Fruit fly (Drosophila melanogaster): ENCODE results near the gene Ucp4B.

The Ucp4B gene

DNA sequence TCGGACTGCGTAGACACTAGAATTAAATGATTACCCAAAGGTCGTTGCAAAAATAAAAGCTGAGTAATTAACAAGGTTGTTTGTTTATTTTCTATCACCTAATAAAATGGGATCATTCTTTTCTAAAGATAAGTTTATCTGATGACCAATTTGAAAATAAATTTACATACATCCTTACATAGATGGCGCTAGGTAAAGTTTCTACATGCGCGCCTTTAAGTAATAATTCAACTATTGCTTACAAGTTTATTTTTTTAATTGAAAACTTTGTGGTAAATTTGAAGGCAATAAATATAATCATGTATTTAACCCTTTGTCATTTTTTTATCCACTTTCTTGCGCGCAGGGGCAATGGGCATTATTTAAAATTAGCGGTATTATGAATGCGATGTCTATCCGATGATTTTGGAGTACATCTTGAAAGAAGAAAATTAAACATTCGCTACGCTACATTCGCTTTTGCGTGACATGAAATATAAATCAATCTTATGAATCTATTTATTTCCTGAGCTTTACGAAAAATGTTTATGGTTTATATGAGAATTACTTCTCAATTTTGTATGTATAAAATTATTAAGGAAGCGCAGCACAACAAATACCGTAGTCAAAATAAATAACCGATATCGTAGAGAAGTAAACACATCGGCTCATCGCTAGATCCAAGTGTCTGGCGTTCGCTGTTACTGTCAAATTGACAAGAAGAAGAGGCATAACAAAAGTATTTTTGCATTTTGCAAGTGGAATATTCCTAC lies 20.7 kb upstream of the Ucp4B start, which contains the start of gene CG9044 (continued):
- peak; percentile 69 for TF ChIP-seq pzg (GFP tag; optimal IDR thresholded peaks at IDR 0.05)
- TF ChIP-seq tna (GFP tag; IDR thresholded peaks at IDR 0.05; ENCODE audit: partially characterized antibody) = peak; percentile 76
- peak; percentile 39 for TF ChIP-seq CG4820 (GFP tag; optimal IDR thresholded peaks at IDR 0.05)
- TF ChIP-seq Chrac-16 (GFP tag; optimal IDR thresholded peaks at IDR 0.05) = peak; percentile 61
- TF ChIP-seq CG10366 (GFP tag; IDR thresholded peaks at IDR 0.05) = 0 out of 2 replicates have a peak, but pooled peaks have one; percentile 40
- TF ChIP-seq CG12391 (tag; optimal IDR thresholded peaks at IDR 0.05) = peak; percentile 77
- TF ChIP-seq CG18476 (GFP tag; optimal IDR thresholded peaks at IDR 0.05) = peak; percentile 50
- TF ChIP-seq CG9437 (GFP tag; optimal IDR thresholded peaks at IDR 0.05) = peak; percentile 54
- peak; percentile 62 for TF ChIP-seq chn (GFP tag; optimal IDR thresholded peaks at IDR 0.05)
- TF ChIP-seq CG7987 (GFP tag; optimal IDR thresholded peaks at IDR 0.05) = no peak
- peak; percentile 42 for TF ChIP-seq ssp (GFP tag; IDR thresholded peaks at IDR 0.05)
- peak; percentile 37 for TF ChIP-seq CG15601 (tag; optimal IDR thresholded peaks at IDR 0.05)
- no peak for TF ChIP-seq CG6175 (GFP tag; IDR thresholded peaks at IDR 0.05)
- TF ChIP-seq ind (GFP tag; optimal IDR thresholded peaks at IDR 0.05) = peak; percentile 66
- no peak for TF ChIP-seq CG10147 (GFP tag; optimal IDR thresholded peaks at IDR 0.05)
- TF ChIP-seq cato (GFP tag; optimal IDR thresholded peaks at IDR 0.05; ENCODE audit: borderline replicate concordance) = peak; percentile 31
- no peak for TF ChIP-seq gsb-n (tag; optimal IDR thresholded peaks at IDR 0.05)
- TF ChIP-seq emc (GFP tag; optimal IDR thresholded peaks at IDR 0.05) = peak; percentile 19
- no peak for TF ChIP-seq CG10543 (GFP tag; optimal IDR thresholded peaks at IDR 0.05)
- peak; percentile 67 for TF ChIP-seq Ets97D (GFP tag; optimal IDR thresholded peaks at IDR 0.05)
- TF ChIP-seq Lim3 (GFP tag; IDR thresholded peaks at IDR 0.05) = no peak
- TF ChIP-seq insv (GFP tag; optimal IDR thresholded peaks at IDR 0.05) = peak in 1 of 2 experiments; percentile 20
- peak; percentile 57 for TF ChIP-seq CG9817 (tag; optimal IDR thresholded peaks at IDR 0.05)
- peak; percentile 91 for TF ChIP-seq CG13287 (GFP tag; IDR thresholded peaks at IDR 0.05; ENCODE audit: partially characterized antibody)
- peak; percentile 37 for TF ChIP-seq fd96Cb (tag; optimal IDR thresholded peaks at IDR 0.05)
- peak; percentile 13 for TF ChIP-seq dm (GFP tag; optimal IDR thresholded peaks at IDR 0.05)
- TF ChIP-seq cas (GFP tag; IDR thresholded peaks at IDR 0.05) = no peak
- peak; percentile 98 for TF ChIP-seq Ets65A (GFP tag)
- TF ChIP-seq Hsf (GFP tag; optimal IDR thresholded peaks at IDR 0.05) = peak; percentile 69
- no peak for TF ChIP-seq CG31441 (GFP tag; IDR thresholded peaks at IDR 0.05)
- TF ChIP-seq CG7372 (GFP tag; IDR thresholded peaks at IDR 0.05) = 0 out of 2 replicates have a peak, but pooled peaks have one; percentile 11
- no peak for TF ChIP-seq ttk (GFP tag; IDR thresholded peaks at IDR 0.05)
- TF ChIP-seq CG16813 (GFP tag; IDR thresholded peaks at IDR 0.05; ENCODE audit: partially characterized antibody) = peak; percentile 96
- peak; percentile 19 for TF ChIP-seq gfzf (GFP tag; optimal IDR thresholded peaks at IDR 0.05)
- TF ChIP-seq CG8290 (GFP tag; optimal IDR thresholded peaks at IDR 0.05) = peak; percentile 60
- no peak for TF ChIP-seq CG8290 (tag; optimal IDR thresholded peaks at IDR 0.05)
- TF ChIP-seq CG16815 (GFP tag; optimal IDR thresholded peaks at IDR 0.05) = peak; percentile 21
- TF ChIP-seq Hr3 (GFP tag; optimal IDR thresholded peaks at IDR 0.05) = peak; percentile 68
- TF ChIP-seq Rx (GFP tag; IDR thresholded peaks at IDR 0.05) = no peak
- peak; percentile 76 for TF ChIP-seq mam (GFP tag; optimal IDR thresholded peaks at IDR 0.05)
- TF ChIP-seq Sry-δ (GFP tag; optimal IDR thresholded peaks at IDR 0.05) = peak; percentile 96
- TF ChIP-seq CG12942 (GFP tag; optimal IDR thresholded peaks at IDR 0.05) = peak; percentile 36
- TF ChIP-seq CG10267 (tag; optimal IDR thresholded peaks at IDR 0.05) = peak; percentile 59
- TF ChIP-seq CG4707 (GFP tag; optimal IDR thresholded peaks at IDR 0.05) = no peak
- peak; percentile 38 for TF ChIP-seq CG9876 (GFP tag; optimal IDR thresholded peaks at IDR 0.05)
- no peak for TF ChIP-seq danr (GFP tag; IDR thresholded peaks at IDR 0.05)
- TF ChIP-seq CG15011 (GFP tag; optimal IDR thresholded peaks at IDR 0.05) = no peak
- peak; percentile 46 for TF ChIP-seq Elba2 (GFP tag; optimal IDR thresholded peaks at IDR 0.05)
- peak; percentile 59 for TF ChIP-seq Dad (GFP tag; optimal IDR thresholded peaks at IDR 0.05)
- peak; percentile 39 for TF ChIP-seq tx (GFP tag; optimal IDR thresholded peaks at IDR 0.05)

All from whole organism, embryonic.